Worm (Caenorhabditis elegans) whole organism, young adult: ENCODE measurements around the gene K04F1.9.

Source experiments
- B0336.3 ChIP-seq: fragments of 200-800 bp; sonication (Bioruptor generic); IDR thresholded peaks from 2 replicates; pipeline ENCODE4 v1.3.6; 2022; ENCODE audit warnings: missing genetic modification characterization, missing compliant biosample characterization
- F33H1.4 ChIP-seq: fragments of 200-800 bp; sonication (Bioruptor generic); IDR thresholded peaks from 2 replicates; pipeline ENCODE4 v1.3.6; 2022; ENCODE audit warnings: missing genetic modification reagents, missing genetic modification characterization, missing compliant biosample characterization
- F52B5.7 ChIP-seq: sonication (generic microtip); optimal IDR thresholded peaks from 2 replicates; lab custom pipeline; 2016; ENCODE audit warnings: mild to moderate bottlenecking, missing genetic modification characterization, missing compliant biosample characterization
- Y53F4B.3 ChIP-seq: fragments of 200-800 bp; sonication (Bioruptor generic); IDR thresholded peaks from 2 replicates; pipeline ENCODE4 v1.3.6; 2022; ENCODE audit warnings: missing genetic modification reagents, missing genetic modification characterization, missing compliant biosample characterization
- Y67H2A.10 ChIP-seq: fragments of 200-800 bp; sonication (Bioruptor generic); conservative IDR thresholded peaks from 2 replicates; pipeline ENCODE4 v1.3.6; 2022; ENCODE audit warnings: missing genetic modification reagents, missing genetic modification characterization, missing compliant biosample characterization
- ZK185.1 ChIP-seq: sonication (generic microtip); optimal IDR thresholded peaks from 2 replicates; lab custom pipeline; 2016; ENCODE audit warnings: mild to moderate bottlenecking, missing genetic modification characterization, missing compliant biosample characterization; ENCODE audit not compliant: poor library complexity, severe bottlenecking
- athp-1 ChIP-seq: sonication (generic microtip); optimal IDR thresholded peaks from 2 replicates; lab custom pipeline; 2017; ENCODE audit warnings: mild to moderate bottlenecking, missing genetic modification characterization, missing compliant biosample characterization
- bed-2 ChIP-seq: fragments of 200-800 bp; sonication (Bioruptor generic); IDR thresholded peaks from 2 replicates; pipeline ENCODE4 v1.3.6; 2022; ENCODE audit warnings: missing genetic modification reagents, missing genetic modification characterization, missing compliant biosample characterization
- cebp-1 ChIP-seq, 2 experiments: fragments of 200-800 bp in 1 of 2; sonication (Bioruptor generic) in 1 of 2; sonication (generic microtip) in 1 of 2; IDR thresholded peaks in 1 of 2; optimal IDR thresholded peaks in 1 of 2; 2 replicates each; pipeline versions ENCODE4 v1.3.6 to Lab custom; 2017 to 2022; ENCODE audit warnings: missing compliant biosample characterization in 2 of 2, missing genetic modification characterization in 2 of 2, mild to moderate bottlenecking in 1 of 2, missing genetic modification reagents in 1 of 2, moderate library complexity in 1 of 2
- cebp-2 ChIP-seq: fragments of 200-800 bp; sonication (Bioruptor generic); IDR thresholded peaks from 2 replicates; pipeline ENCODE4 v1.3.6; 2022; ENCODE audit warnings: missing genetic modification characterization, missing compliant biosample characterization
- ceh-40 ChIP-seq: fragments of 200-800 bp; sonication (Bioruptor generic); IDR thresholded peaks from 2 replicates; pipeline ENCODE4 v1.3.6; 2022; ENCODE audit warnings: missing genetic modification characterization, missing compliant biosample characterization
- chd-7 ChIP-seq: sonication (generic microtip); optimal IDR thresholded peaks from 2 replicates; lab custom pipeline; 2016; ENCODE audit warnings: mild to moderate bottlenecking, missing genetic modification characterization, moderate library complexity, missing compliant biosample characterization
- efl-1 ChIP-seq: fragments of 150-350 bp; optimal IDR thresholded peaks from 2 replicates; lab custom pipeline; 2014; ENCODE audit warnings: missing biosample characterization, missing genetic modification reagents, missing genetic modification characterization
- ekl-4 ChIP-seq: fragments of 200-800 bp; sonication (Bioruptor generic); IDR thresholded peaks from 2 replicates; pipeline ENCODE4 v1.3.6; 2022; ENCODE audit warnings: missing genetic modification reagents, missing genetic modification characterization, missing compliant biosample characterization
- fkh-3 ChIP-seq: sonication (generic microtip); optimal IDR thresholded peaks from 2 replicates; lab custom pipeline; 2016; ENCODE audit warnings: mild to moderate bottlenecking, missing genetic modification characterization, missing compliant biosample characterization
- hmg-1.2 ChIP-seq: fragments of 200-800 bp; sonication (Bioruptor generic); IDR thresholded peaks from 2 replicates; pipeline ENCODE4 v1.3.6; 2022; ENCODE audit warnings: missing genetic modification reagents, missing genetic modification characterization, missing compliant biosample characterization
- hrde-1 ChIP-seq: sonication (generic microtip); optimal IDR thresholded peaks from 2 replicates; lab custom pipeline; 2016; ENCODE audit warnings: missing genetic modification characterization, mild to moderate bottlenecking, missing compliant biosample characterization, moderate library complexity, missing genotype, missing genetic modification reagents, borderline replicate concordance
- lin-26 ChIP-seq: fragments of 200-800 bp; sonication (Bioruptor generic); IDR thresholded peaks from 2 replicates; pipeline ENCODE4 v1.3.6; 2022; ENCODE audit warnings: missing genetic modification reagents, missing genetic modification characterization, missing compliant biosample characterization
- lin-35 ChIP-seq, 3 experiments: fragments of 150-350 bp in 2 of 3; sonication (generic microtip) in 1 of 3; optimal IDR thresholded peaks; 2 replicates each; lab custom pipeline; 2014 to 2018; ENCODE audit warnings: missing biosample characterization in 3 of 3, missing genetic modification characterization in 3 of 3, missing genetic modification reagents in 3 of 3
- lsl-1 ChIP-seq: fragments of 200-800 bp; sonication (Bioruptor generic); optimal IDR thresholded peaks from 2 replicates; lab custom pipeline; 2018; ENCODE audit warnings: mild to moderate bottlenecking, missing genetic modification characterization, moderate library complexity, missing compliant biosample characterization
- lsy-27 ChIP-seq: sonication (generic microtip); optimal IDR thresholded peaks from 2 replicates; lab custom pipeline; 2017; ENCODE audit warnings: missing genetic modification characterization, mild to moderate bottlenecking, missing compliant biosample characterization, antibody characterized with exemption, missing genotype, borderline replicate concordance; ENCODE audit not compliant: insufficient read depth
- madf-3 ChIP-seq: fragments of 200-800 bp; sonication (Bioruptor generic); IDR thresholded peaks from 2 replicates; pipeline ENCODE4 v1.3.6; 2022; ENCODE audit warnings: missing genetic modification reagents, missing genetic modification characterization, missing compliant biosample characterization
- madf-6 ChIP-seq: fragments of 200-800 bp; sonication (Bioruptor generic); IDR thresholded peaks from 2 replicates; pipeline ENCODE4 v1.3.6; 2022; ENCODE audit warnings: missing genetic modification reagents, missing genetic modification characterization, missing compliant biosample characterization
- mcd-1 ChIP-seq: fragments of 200-800 bp; sonication (Bioruptor generic); IDR thresholded peaks from 2 replicates; pipeline ENCODE4 v1.3.6; 2022; ENCODE audit warnings: missing genetic modification reagents, missing genetic modification characterization, missing compliant biosample characterization
- mel-28 ChIP-seq: sonication (generic microtip); optimal IDR thresholded peaks from 2 replicates; lab custom pipeline; 2016; ENCODE audit warnings: borderline replicate concordance, mild to moderate bottlenecking, missing genetic modification characterization, missing compliant biosample characterization
- mes-4 ChIP-seq: sonication (generic microtip); optimal IDR thresholded peaks from 2 replicates; lab custom pipeline; 2016; ENCODE audit warnings: missing genotype, missing genetic modification characterization, missing compliant biosample characterization
- nfya-2 ChIP-seq: fragments of 200-800 bp; sonication (Bioruptor generic); IDR thresholded peaks from 2 replicates; pipeline ENCODE4 v1.3.6; 2022; ENCODE audit warnings: missing genetic modification reagents, missing genetic modification characterization, missing compliant biosample characterization
- nhr-27 ChIP-seq: fragments of 200-800 bp; sonication (Bioruptor generic); optimal IDR thresholded peaks from 2 replicates; lab custom pipeline; 2018; ENCODE audit warnings: mild to moderate bottlenecking, missing genetic modification characterization, moderate library complexity, missing compliant biosample characterization
- pbrm-1 ChIP-seq: fragments of 200-800 bp; sonication (Bioruptor generic); IDR thresholded peaks from 2 replicates; pipeline ENCODE4 v1.3.6; 2022; ENCODE audit warnings: missing genetic modification reagents, missing genetic modification characterization, missing compliant biosample characterization
- pha-4 ChIP-seq: fragments of 150-350 bp; sonication (generic microtip); optimal IDR thresholded peaks from 2 replicates; lab custom pipeline; 2014; ENCODE audit warnings: missing biosample characterization, missing genetic modification reagents, missing genetic modification characterization
- repo-1 ChIP-seq: sonication (generic microtip); optimal IDR thresholded peaks from 2 replicates; lab custom pipeline; 2017; ENCODE audit warnings: mild to moderate bottlenecking, missing genetic modification characterization, missing compliant biosample characterization
- sdz-38 ChIP-seq: sonication (generic microtip); optimal IDR thresholded peaks from 2 replicates; lab custom pipeline; 2016; ENCODE audit warnings: missing genotype, missing genetic modification characterization, missing compliant biosample characterization
- tbp1 ChIP-seq: fragments of 200-800 bp; sonication (Bioruptor generic); optimal IDR thresholded peaks from 2 replicates; lab custom pipeline; 2018; ENCODE audit warnings: mild to moderate bottlenecking, missing genetic modification characterization, missing compliant biosample characterization
- tlf-1 ChIP-seq: fragments of 200-800 bp; sonication (Bioruptor generic); optimal IDR thresholded peaks from 2 replicates; lab custom pipeline; 2018; ENCODE audit warnings: mild to moderate bottlenecking, missing genetic modification characterization, missing compliant biosample characterization
- unc-62 ChIP-seq: fragments of 150-350 bp; optimal IDR thresholded peaks from 2 replicates; lab custom pipeline; 2014; ENCODE audit warnings: missing biosample characterization, missing genetic modification reagents, missing genetic modification characterization
- xnd-1 ChIP-seq: sonication (generic microtip); optimal IDR thresholded peaks from 2 replicates; lab custom pipeline; 2016; ENCODE audit warnings: missing genotype, missing genetic modification reagents, missing genetic modification characterization, missing compliant biosample characterization
- zim-3 ChIP-seq: sonication (generic microtip); optimal IDR thresholded peaks from 2 replicates; lab custom pipeline; 2017; ENCODE audit warnings: mild to moderate bottlenecking, missing genetic modification characterization, moderate library complexity, missing compliant biosample characterization
- ztf-3 ChIP-seq: fragments of 200-800 bp; sonication (Bioruptor generic); optimal IDR thresholded peaks from 2 replicates; lab custom pipeline; 2018; ENCODE audit warnings: mild to moderate bottlenecking, missing genetic modification characterization, missing compliant biosample characterization

Gene K04F1.9

DNA sequence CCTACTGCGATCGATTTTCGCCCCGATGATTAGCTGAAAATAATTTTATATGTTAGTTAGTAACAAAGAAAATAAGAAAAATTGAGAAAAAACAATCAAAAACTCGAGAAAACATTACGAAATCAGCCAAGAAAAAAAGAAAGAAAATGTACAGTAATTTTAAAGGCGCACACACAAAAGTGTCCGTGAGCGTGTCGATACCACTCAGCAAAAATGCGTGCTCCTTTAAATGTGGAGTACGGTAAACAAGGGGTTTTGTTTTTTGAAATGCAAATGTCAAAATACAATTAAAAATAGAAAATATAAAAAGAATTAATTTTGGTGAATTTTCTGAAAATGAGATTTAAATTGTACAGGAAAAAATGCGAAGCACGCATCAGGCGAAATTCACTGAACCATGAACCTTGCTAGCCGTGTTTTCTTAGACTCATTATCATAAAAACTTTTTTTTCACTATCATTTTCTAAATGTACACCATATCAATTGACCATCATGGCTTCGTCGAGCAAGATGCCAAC, 36.6 kb downstream of the K04F1.9 start, which contains the start of gene srw-90:
TSS of gene srw-90 (plus strand) at position 468 of the 518 bp plus-strand sequence.
- TF ChIP-seq nhr-27 = no peak
- TF ChIP-seq unc-62 = no peak
- TF ChIP-seq ZK185.1 (tag; lab: Kevin White, UChicago) = no peak
- TF ChIP-seq lsl-1 (GFP tag; lab: Kevin White, UChicago) = peak; percentile 85
- TF ChIP-seq F33H1.4 (GFP tag; lab: Robert Waterston, UW) = peak; percentile 73
- TF ChIP-seq fkh-3 (tag; lab: Kevin White, UChicago) = no peak
- TF ChIP-seq pbrm-1 = no peak
- no peak for TF ChIP-seq Y67H2A.10 (GFP tag; lab: Robert Waterston, UW)
- TF ChIP-seq cebp-1 (GFP tag; IDR thresholded peaks at IDR 0.05; lab: Robert Waterston, UW) = no peak
- TF ChIP-seq cebp-1 (tag; optimal IDR thresholded peaks at IDR 0.05; lab: Kevin White, UChicago) = no peak
- no peak for TF ChIP-seq Y53F4B.3
- no peak for TF ChIP-seq B0336.3
- no peak for TF ChIP-seq lin-35 (GFP tag; optimal IDR thresholded peaks at IDR 0.05; lab: Kevin White, UChicago)
- TF ChIP-seq madf-6 (GFP tag; lab: Robert Waterston, UW) = peak; percentile 72
- no peak for TF ChIP-seq tlf-1 (GFP tag; lab: Kevin White, UChicago)
- peak; percentile 45 for TF ChIP-seq xnd-1 (tag; lab: Kevin White, UChicago)
- TF ChIP-seq, all 124 proteins: peak for 4

DNA sequence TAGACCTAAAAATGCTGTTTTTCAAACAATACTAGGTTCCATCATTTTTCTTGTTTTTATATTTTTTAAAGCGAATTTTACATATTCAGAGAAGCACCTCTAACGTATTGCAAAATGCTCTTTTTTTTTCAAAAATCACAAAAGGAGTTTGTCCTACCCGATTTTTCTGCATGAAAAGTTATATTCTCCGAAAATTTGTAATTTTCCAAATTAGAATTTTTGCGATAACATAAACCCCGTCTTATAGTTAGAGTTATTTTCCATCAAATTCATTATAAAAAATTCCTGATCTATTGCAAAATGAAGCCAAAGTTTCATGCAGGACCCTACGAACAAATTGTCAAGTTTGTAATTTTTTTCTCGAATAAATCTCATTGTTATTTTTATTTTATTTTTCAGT, 43.4 kb downstream of the K04F1.9 start, which contains the start of gene srw-99:
TSS of gene srw-99 (plus strand) at position 301 of the 400 bp plus-strand sequence.
- TF ChIP-seq F33H1.4 (GFP tag; lab: Robert Waterston, UW) (no peak), nfya-2 (GFP tag; lab: Robert Waterston, UW) (no peak), bed-2 (GFP tag; lab: Robert Waterston, UW) (no peak), madf-3 (GFP tag; lab: Robert Waterston, UW) (no peak), athp-1 (tag; lab: Kevin White, UChicago) (no peak), pbrm-1 (no peak), repo-1 (no peak), tlf-1 (GFP tag; lab: Kevin White, UChicago) (no peak), hmg-1.2 (GFP tag; lab: Robert Waterston, UW) (no peak), efl-1 (GFP tag; lab: Kevin White, UChicago) (no peak), sdz-38 (tag; lab: Kevin White, UChicago) (no peak), tbp1 (no peak), lin-26 (GFP tag; lab: Robert Waterston, UW) (no peak), ceh-40 (no peak), ztf-3 (GFP tag; lab: Kevin White, UChicago) (no peak), hrde-1 (tag; lab: Kevin White, UChicago) (no peak), lsy-27 (tag; lab: Kevin White, UChicago) (no peak), mel-28 (no peak), ekl-4 (GFP tag; lab: Robert Waterston, UW) (no peak)

DNA sequence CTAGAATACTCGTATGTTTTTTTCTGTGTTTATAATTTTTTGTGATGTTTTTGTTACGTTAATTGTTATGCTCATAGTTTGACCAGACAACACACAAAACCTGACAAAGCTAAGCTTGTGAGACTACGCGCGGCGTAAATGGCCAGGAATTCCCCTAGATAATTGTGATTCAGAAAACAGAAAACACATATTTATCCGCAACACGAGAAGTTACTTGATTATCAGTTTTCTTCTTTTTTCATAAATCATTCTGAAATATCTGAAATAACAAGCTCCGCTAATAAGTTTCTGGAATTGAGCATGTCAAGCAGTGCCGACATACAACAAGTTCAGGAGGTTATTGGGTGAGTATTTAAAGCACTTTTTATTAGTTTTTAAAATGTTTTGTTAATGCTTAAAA, 45.9 kb downstream of the K04F1.9 start, which contains the start of gene srw-100:
TSS of gene srw-100 (plus strand) at position 301 of the 400 bp plus-strand sequence.
- TF ChIP-seq zim-3 (tag; lab: Kevin White, UChicago) (no peak), F52B5.7 (tag; lab: Kevin White, UChicago) (no peak), chd-7 (tag; lab: Kevin White, UChicago) (no peak), mes-4 (tag; lab: Kevin White, UChicago) (no peak), pbrm-1 (no peak), mcd-1 (no peak), Y53F4B.3 (no peak), ceh-40 (no peak), mel-28 (no peak), hmg-1.2 (GFP tag; lab: Robert Waterston, UW) (no peak), pha-4 (tag; lab: Kevin White, UChicago) (no peak), cebp-2 (GFP tag; lab: Robert Waterston, UW) (no peak)
